Worm (Caenorhabditis elegans) whole organism, L4 larva: ENCODE results near the gene R160.2.

Experiments
- ceh-62 ChIP-seq: sonication (generic microtip); optimal IDR thresholded peaks from 2 replicates; lab custom pipeline; 2017; ENCODE audit warnings: missing biosample characterization, missing genetic modification characterization
- ctbp-1 ChIP-seq: fragments of 200-800 bp; sonication (Bioruptor generic); IDR thresholded peaks from 2 replicates; pipeline ENCODE4 v1.3.6; 2022; ENCODE audit warnings: missing genetic modification reagents, missing genetic modification characterization, missing compliant biosample characterization
- dpl-1 ChIP-seq: fragments of 150-350 bp; optimal IDR thresholded peaks from 2 replicates; lab custom pipeline; 2014; ENCODE audit warnings: missing biosample characterization, missing genetic modification reagents, missing genetic modification characterization
- egl-27 ChIP-seq: sonication (generic microtip); optimal IDR thresholded peaks from 3 replicates; lab custom pipeline; 2017; ENCODE audit warnings: missing biosample characterization, missing genetic modification reagents, missing genetic modification characterization
- hif-1 ChIP-seq, 2 experiments: sonication (generic microtip); optimal IDR thresholded peaks; 2 replicates each; lab custom pipeline; 2016 to 2017; ENCODE audit warnings: missing compliant biosample characterization in 2 of 2, missing genetic modification characterization in 2 of 2, missing genetic modification reagents in 2 of 2, missing genotype in 2 of 2, mild to moderate bottlenecking in 1 of 2
- lin-13 ChIP-seq: fragments of 150-350 bp; optimal IDR thresholded peaks from 2 replicates; lab custom pipeline; 2014; ENCODE audit warnings: missing biosample characterization, missing genetic modification reagents, missing genetic modification characterization
- nhr-11 ChIP-seq: fragments of 150-350 bp; optimal IDR thresholded peaks from 2 replicates; lab custom pipeline; 2014; ENCODE audit warnings: missing biosample characterization, missing genetic modification characterization
- pha-4 ChIP-seq, 2 experiments: fragments of 150-350 bp in 1 of 2; fragments of 200-800 bp in 1 of 2; sonication (Bioruptor generic) in 1 of 2; IDR thresholded peaks in 1 of 2; optimal IDR thresholded peaks in 1 of 2; 2 replicates each; pipeline versions ENCODE4 v1.3.6 to Lab custom; 2014 to 2022; ENCODE audit warnings: missing genetic modification characterization in 2 of 2, missing genetic modification reagents in 2 of 2, missing biosample characterization in 1 of 2, missing compliant biosample characterization in 1 of 2
- snpc-1.2 ChIP-seq: fragments of 200-800 bp; sonication (Bioruptor generic); IDR thresholded peaks from 2 replicates; pipeline ENCODE4 v1.3.6; 2022; ENCODE audit warnings: missing genetic modification reagents, missing genetic modification characterization, missing compliant biosample characterization

DNA sequence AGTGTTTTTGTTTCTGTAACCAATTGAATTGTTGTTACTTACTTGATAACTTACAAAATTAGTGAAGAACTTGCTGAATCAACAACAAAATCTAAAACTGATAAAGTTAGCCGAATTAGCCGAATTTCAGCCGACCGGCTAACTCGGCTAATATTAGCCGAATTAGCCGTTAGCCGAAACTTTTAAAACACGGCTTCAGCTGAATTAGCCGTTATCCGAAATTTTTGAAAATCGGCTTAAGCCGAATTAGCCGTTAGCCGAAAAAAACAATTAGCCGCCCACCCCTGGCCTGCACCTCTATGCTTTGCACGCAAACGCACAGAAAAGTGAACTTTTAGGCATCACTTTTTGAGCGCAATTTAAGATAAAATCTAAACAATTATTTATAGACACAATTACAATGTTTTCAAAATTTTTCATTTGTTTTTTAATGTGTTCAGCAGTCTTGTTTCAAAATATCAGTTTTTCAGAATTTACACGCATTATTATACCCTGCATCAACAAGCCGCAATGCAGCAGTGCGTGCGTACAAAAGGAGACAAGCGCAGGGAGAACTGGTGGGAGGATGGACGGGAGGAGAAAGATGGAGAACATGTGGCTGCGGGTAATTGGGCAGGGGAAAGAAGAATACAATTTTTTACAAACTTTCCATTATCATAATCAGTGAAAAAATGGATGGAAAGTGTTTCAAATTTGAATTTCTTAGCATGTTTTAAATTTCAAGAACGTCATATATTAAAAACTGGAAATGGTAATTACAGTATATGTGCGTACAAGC, 18.6 kb upstream of the R160.2 start:
- TF ChIP-seq snpc-1.2 (GFP tag; lab: Robert Waterston, UW) (no peak), egl-27 (tag; lab: Kevin White, UChicago) (no peak), dpl-1 (peak; percentile 44), hif-1 (tag; optimal IDR thresholded peaks at IDR 0.05; lab: Kevin White, UChicago) (peak in 1 of 2 experiments; percentile 41), pha-4 (GFP tag; IDR thresholded peaks at IDR 0.05; lab: Robert Waterston, UW) (peak; percentile 74; the same call in 1 of the 2 replicates), pha-4 (tag; optimal IDR thresholded peaks at IDR 0.05; lab: Kevin White, UChicago) (no peak), ceh-62 (tag; lab: Kevin White, UChicago) (no peak), ctbp-1 (0 out of 2 replicates have a peak, but pooled peaks have one; percentile 32), lin-13 (GFP tag; lab: Kevin White, UChicago) (peak; percentile 75), nhr-11 (tag; lab: Kevin White, UChicago) (no peak)
